Worm (Caenorhabditis elegans) whole organism, L4 larva: Measurements from ENCODE around the gene clec-242.

Experiments
- F26F4.8 ChIP-seq: fragments of 200-800 bp; sonication (Bioruptor generic); conservative IDR thresholded peaks from 2 replicates; pipeline ENCODE4 v1.3.6; 2022; ENCODE audit warnings: missing genetic modification characterization, missing compliant biosample characterization
- F49E8.2 ChIP-seq: sonication (generic microtip); optimal IDR thresholded peaks from 2 replicates; lab custom pipeline; 2016; ENCODE audit warnings: missing compliant biosample characterization, mild to moderate bottlenecking, missing genetic modification characterization, borderline replicate concordance
- aha-1 ChIP-seq: fragments of 150-350 bp; peaks from one replicate; lab custom pipeline; 2014; ENCODE audit warnings: missing biosample characterization, missing genetic modification characterization
- ama-1 ChIP-seq: fragments of 150-350 bp; optimal IDR thresholded peaks from 2 replicates; lab custom pipeline; 2014; ENCODE audit warnings: inconsistent platforms, mixed read lengths
- arid-1 ChIP-seq: fragments of 200-800 bp; sonication (Bioruptor generic); conservative IDR thresholded peaks from 2 replicates; pipeline ENCODE4 v1.3.6; 2022; ENCODE audit warnings: missing genetic modification reagents, missing genetic modification characterization, missing compliant biosample characterization
- ctbp-1 ChIP-seq: fragments of 200-800 bp; sonication (Bioruptor generic); IDR thresholded peaks from 2 replicates; pipeline ENCODE4 v1.3.6; 2022; ENCODE audit warnings: missing genetic modification reagents, missing genetic modification characterization, missing compliant biosample characterization
- daf-16 ChIP-seq, 3 experiments: sonication (generic microtip); optimal IDR thresholded peaks; 2 replicates each; lab custom pipeline; 2016 to 2017; ENCODE audit warnings: missing genetic modification characterization in 3 of 3, missing genetic modification reagents in 3 of 3, mild to moderate bottlenecking in 2 of 3, missing compliant biosample characterization in 2 of 3, missing biosample characterization in 1 of 3, moderate library complexity in 1 of 3
- daf-19 ChIP-seq: fragments of 200-800 bp; sonication (Bioruptor generic); conservative IDR thresholded peaks from 2 replicates; pipeline ENCODE4 v1.3.6; 2022; ENCODE audit warnings: missing genetic modification characterization, missing compliant biosample characterization
- dmd-6 ChIP-seq: fragments of 200-800 bp; sonication (Bioruptor generic); IDR thresholded peaks from 2 replicates; pipeline ENCODE4 v1.3.6; 2022; ENCODE audit warnings: missing genetic modification reagents, missing genetic modification characterization, missing compliant biosample characterization
- dve-1 ChIP-seq: sonication (generic microtip); optimal IDR thresholded peaks from 2 replicates; lab custom pipeline; 2017; ENCODE audit warnings: antibody characterized with exemption, mild to moderate bottlenecking, missing genetic modification characterization, missing compliant biosample characterization; ENCODE audit not compliant: insufficient read depth
- fos-1 ChIP-seq: fragments of 150-350 bp; optimal IDR thresholded peaks from 2 replicates; lab custom pipeline; 2014; ENCODE audit warnings: missing biosample characterization, missing genetic modification characterization
- gei-8 ChIP-seq: fragments of 200-800 bp; sonication (Bioruptor generic); optimal IDR thresholded peaks from 2 replicates; lab custom pipeline; 2018; ENCODE audit warnings: mild to moderate bottlenecking, missing genetic modification characterization, missing compliant biosample characterization
- hlh-11 ChIP-seq: fragments of 200-800 bp; sonication (Bioruptor generic); optimal IDR thresholded peaks from 2 replicates; lab custom pipeline; 2018; ENCODE audit warnings: mild to moderate bottlenecking, missing genetic modification characterization, missing compliant biosample characterization
- lin-38 ChIP-seq: fragments of 200-800 bp; sonication (Bioruptor generic); IDR thresholded peaks from 2 replicates; pipeline ENCODE4 v1.3.6; 2022; ENCODE audit warnings: missing genetic modification reagents, missing genetic modification characterization, missing compliant biosample characterization
- madf-5 ChIP-seq, 2 experiments: fragments of 200-800 bp; sonication (Bioruptor generic); IDR thresholded peaks; 2 replicates each; pipeline ENCODE4 v1.3.6; 2022; ENCODE audit warnings: missing compliant biosample characterization in 2 of 2, missing genetic modification characterization in 2 of 2
- mdl-1 ChIP-seq, 2 experiments: fragments of 150-350 bp in 1 of 2; sonication (generic microtip) in 1 of 2; optimal IDR thresholded peaks; 2 replicates each; lab custom pipeline; 2014 to 2017; ENCODE audit warnings: missing biosample characterization in 2 of 2, missing genetic modification characterization in 2 of 2
- mes-2 ChIP-seq: sonication (generic microtip); optimal IDR thresholded peaks from 2 replicates; lab custom pipeline; 2016; ENCODE audit warnings: missing genotype, mild to moderate bottlenecking, missing genetic modification characterization, missing compliant biosample characterization; ENCODE audit not compliant: poor library complexity, severe bottlenecking
- nhr-102 ChIP-seq: sonication (generic microtip); optimal IDR thresholded peaks from 2 replicates; lab custom pipeline; 2016; ENCODE audit warnings: mild to moderate bottlenecking, missing genetic modification characterization, moderate library complexity, missing compliant biosample characterization
- nhr-28 ChIP-seq: fragments of 150-350 bp; optimal IDR thresholded peaks from 2 replicates; lab custom pipeline; 2014; ENCODE audit warnings: missing biosample characterization, missing genetic modification characterization
- php-3 ChIP-seq: fragments of 200-800 bp; sonication (Bioruptor generic); IDR thresholded peaks from 2 replicates; pipeline ENCODE4 v1.3.6; 2022; ENCODE audit warnings: missing genetic modification reagents, missing genetic modification characterization, missing compliant biosample characterization
- pqm-1 ChIP-seq: sonication (generic microtip); optimal IDR thresholded peaks from 2 replicates; lab custom pipeline; 2017; ENCODE audit warnings: missing biosample characterization, missing genetic modification characterization
- sdz-12 ChIP-seq: fragments of 200-800 bp; sonication (Bioruptor generic); optimal IDR thresholded peaks from 2 replicates; lab custom pipeline; 2018; ENCODE audit warnings: mild to moderate bottlenecking, missing genetic modification characterization, missing compliant biosample characterization
- set-16 ChIP-seq: fragments of 200-800 bp; sonication (Bioruptor generic); IDR thresholded peaks from 2 replicates; pipeline ENCODE4 v1.3.6; 2022; ENCODE audit warnings: missing genetic modification reagents, missing genetic modification characterization, missing compliant biosample characterization
- snpc-4 ChIP-seq: fragments of 150-350 bp; optimal IDR thresholded peaks from 2 replicates; lab custom pipeline; 2014; ENCODE audit warnings: missing biosample characterization, missing genetic modification characterization
- unc-62 ChIP-seq, 3 experiments: fragments of 150-350 bp in 1 of 3; sonication (generic microtip); optimal IDR thresholded peaks in 2 of 3; peaks in 1 of 3; 1 replicate in 1 of 3; 2 replicates in 2 of 3; lab custom pipeline; 2014 to 2017; ENCODE audit warnings: missing biosample characterization in 3 of 3, missing genetic modification characterization in 3 of 3, missing genetic modification reagents in 3 of 3, missing genotype in 1 of 3
- vab-7 ChIP-seq: fragments of 200-800 bp; sonication (Bioruptor generic); IDR thresholded peaks from 2 replicates; pipeline ENCODE4 v1.3.6; 2022; ENCODE audit warnings: missing genetic modification reagents, missing genetic modification characterization, missing compliant biosample characterization
- zag-1 ChIP-seq: fragments of 150-350 bp; optimal IDR thresholded peaks from 2 replicates; lab custom pipeline; 2014; ENCODE audit warnings: missing biosample characterization, missing genetic modification characterization
- zfp-2 ChIP-seq: sonication (generic microtip); optimal IDR thresholded peaks from 2 replicates; lab custom pipeline; 2016; ENCODE audit warnings: mild to moderate bottlenecking, missing genetic modification characterization, missing compliant biosample characterization
- zfp-3 ChIP-seq: fragments of 200-800 bp; sonication (Bioruptor generic); conservative IDR thresholded peaks from 2 replicates; pipeline ENCODE4 v1.3.6; 2022; ENCODE audit warnings: missing genetic modification reagents, missing genetic modification characterization, missing compliant biosample characterization

clec-242 gene

ce11 chrV:17240579-17241277, 4.6 kb downstream of the clec-242 start:
- TF ChIP-seq unc-62 (GFP tag; optimal IDR thresholded peaks at IDR 0.05 in 1 of 2; lab: Kevin White, UChicago) (peak in 1 of 2 experiments; percentile 5), unc-62 (tag; optimal IDR thresholded peaks at IDR 0.05; lab: Kevin White, UChicago) (no peak), daf-16 (GFP tag; optimal IDR thresholded peaks at IDR 0.05; lab: Kevin White, UChicago) (no peak), daf-16 (tag; optimal IDR thresholded peaks at IDR 0.05; lab: Kevin White, UChicago) (peak; percentile 55), dmd-6 (GFP tag; lab: Robert Waterston, UW) (peak; percentile 8; the same call in 1 of the 2 replicates), gei-8 (GFP tag; lab: Kevin White, UChicago) (no peak), nhr-28 (peak; percentile 21), zfp-2 (no peak), set-16 (GFP tag; lab: Robert Waterston, UW) (peak; percentile 81), aha-1 (tag; lab: Kevin White, UChicago) (no peak), pqm-1 (tag; lab: Kevin White, UChicago) (peak; percentile 77), F26F4.8 (no peak), vab-7 (GFP tag; lab: Robert Waterston, UW) (0 out of 2 replicates have a peak, but pooled peaks have one; percentile 16)

ce11 chrV:17238799-17239198, 6.5 kb downstream of the clec-242 start, which contains the start of gene T19C9.8:
Gene T19C9.8, plus strand, starts transcription at chrV:17239097.
- no peak for TF ChIP-seq daf-19 (GFP tag; lab: Robert Waterston, UW)
- no peak for TF ChIP-seq zag-1
- TF ChIP-seq ctbp-1 (GFP tag; lab: Robert Waterston, UW): no peak
- 0 out of 2 replicates have a peak, but pooled peaks have one; percentile 51 for TF ChIP-seq php-3 (GFP tag; lab: Robert Waterston, UW)
- TF ChIP-seq hlh-11 (tag; lab: Kevin White, UChicago): peak; percentile 55
- TF ChIP-seq mes-2 (tag; lab: Kevin White, UChicago): no peak
- TF ChIP-seq dmd-6 (GFP tag; lab: Robert Waterston, UW): peak; percentile 37; the same call in 1 of the 2 replicates
- peak; percentile 74 for TF ChIP-seq nhr-28
- no peak for TF ChIP-seq F49E8.2 (tag; lab: Kevin White, UChicago)
- no peak for TF ChIP-seq snpc-4 (tag; lab: Kevin White, UChicago)
- peak; percentile 74 for TF ChIP-seq pqm-1 (tag; lab: Kevin White, UChicago)
- TF ChIP-seq fos-1: no peak
- TF ChIP-seq zfp-3 (GFP tag; lab: Robert Waterston, UW): no peak
- TF ChIP-seq mdl-1 (tag; optimal IDR thresholded peaks at IDR 0.05; lab: Kevin White, UChicago): no peak
- no peak for TF ChIP-seq daf-16 (GFP tag; optimal IDR thresholded peaks at IDR 0.05; lab: Kevin White, UChicago)
- peak; percentile 83 for TF ChIP-seq daf-16 (tag; optimal IDR thresholded peaks at IDR 0.05; lab: Kevin White, UChicago)
- TF ChIP-seq sdz-12 (GFP tag; lab: Kevin White, UChicago): no peak

- TF ChIP-seq nhr-102 (tag; lab: Kevin White, UChicago) (no peak), dve-1 (tag; lab: Kevin White, UChicago) (no peak), aha-1 (tag; lab: Kevin White, UChicago) (peak; percentile 54), arid-1 (GFP tag; lab: Robert Waterston, UW) (no peak), ama-1 (lab: Kevin White, UChicago) (no peak), madf-5 (GFP tag; IDR thresholded peaks at IDR 0.05; lab: Robert Waterston, UW) (no peak), lin-38 (GFP tag; lab: Robert Waterston, UW) (no peak)
Observed at ce11 chrV:17236345-17236744, 9.0 kb downstream of the clec-242 start, which contains the start of gene T19C9.10. Gene T19C9.10, plus strand, starts transcription at chrV:17236592.

ce11 chrV:17232403-17232802, 12.9 kb downstream of the clec-242 start:
- TF ChIP-seq nhr-28 (no peak), unc-62 (GFP tag; optimal IDR thresholded peaks at IDR 0.05 in 1 of 2; lab: Kevin White, UChicago) (peak in 1 of 2 experiments; percentile 98), unc-62 (tag; optimal IDR thresholded peaks at IDR 0.05; lab: Kevin White, UChicago) (no peak), gei-8 (GFP tag; lab: Kevin White, UChicago) (no peak)
